Fruit fly (Drosophila melanogaster) whole organism, embryonic: Measurements from ENCODE around the gene acj6.

Source experiments
- Adf1 ChIP-seq: fragments of 200-800 bp; sonication (Bioruptor generic); IDR thresholded peaks from 2 replicates; pipeline ENCODE4 v1.3.6; 2022; ENCODE audit warnings: missing biosample characterization, missing genetic modification characterization
- CG11085 ChIP-seq: fragments of 200-800 bp; sonication (Bioruptor generic); IDR thresholded peaks from 2 replicates; pipeline ENCODE4 v1.3.6; 2022; ENCODE audit warnings: missing biosample characterization, missing genetic modification characterization
- CG12391 ChIP-seq: fragments of 200-800 bp; sonication (Bioruptor generic); optimal IDR thresholded peaks from 3 replicates; lab custom pipeline; 2018; ENCODE audit warnings: missing biosample characterization, mild to moderate bottlenecking, missing genetic modification characterization, moderate library complexity
- CG12769 ChIP-seq: fragments of 200-800 bp; sonication (Bioruptor generic); optimal IDR thresholded peaks from 2 replicates; lab custom pipeline; 2019; ENCODE audit warnings: missing biosample characterization, mild to moderate bottlenecking, missing genetic modification characterization, moderate library complexity
- CG13296 ChIP-seq: fragments of 200-800 bp; sonication (Bioruptor generic); optimal IDR thresholded peaks from 3 replicates; lab custom pipeline; 2018; ENCODE audit warnings: missing biosample characterization, mild to moderate bottlenecking, missing genetic modification characterization
- CG13894 ChIP-seq: fragments of 200-800 bp; sonication (Bioruptor generic); optimal IDR thresholded peaks from 3 replicates; lab custom pipeline; 2018; ENCODE audit warnings: missing biosample characterization, mild to moderate bottlenecking, missing genetic modification characterization, moderate library complexity
- CG2678 ChIP-seq: fragments of 200-800 bp; sonication (Bioruptor generic); optimal IDR thresholded peaks from 3 replicates; lab custom pipeline; 2019; ENCODE audit warnings: missing biosample characterization, mild to moderate bottlenecking, missing genetic modification characterization, moderate library complexity
- CG33557 ChIP-seq: fragments of 200-800 bp; sonication (Bioruptor generic); optimal IDR thresholded peaks from 2 replicates; lab custom pipeline; 2019; ENCODE audit warnings: missing biosample characterization, mild to moderate bottlenecking, missing genetic modification characterization, moderate library complexity
- CG34376 ChIP-seq: fragments of 200-800 bp; sonication (Bioruptor generic); optimal IDR thresholded peaks from 2 replicates; lab custom pipeline; 2018; ENCODE audit warnings: missing biosample characterization, mild to moderate bottlenecking, missing genetic modification characterization
- CG4820 ChIP-seq: fragments of 200-800 bp; sonication (Bioruptor generic); optimal IDR thresholded peaks from 3 replicates; lab custom pipeline; 2016; ENCODE audit warnings: missing biosample characterization, missing genetic modification characterization
- CG9876 ChIP-seq: fragments of 200-800 bp; sonication (Bioruptor generic); optimal IDR thresholded peaks from 2 replicates; lab custom pipeline; 2016; ENCODE audit warnings: missing biosample characterization, missing genetic modification characterization
- CoRest ChIP-seq: fragments of 200-800 bp; sonication (Bioruptor generic); optimal IDR thresholded peaks from 3 replicates; lab custom pipeline; 2018; ENCODE audit warnings: missing biosample characterization, mild to moderate bottlenecking, missing genetic modification characterization, moderate library complexity
- Dll ChIP-seq: fragments of 200-800 bp; sonication (Bioruptor generic); IDR thresholded peaks from 4 replicates; pipeline ENCODE4 v1.3.6; 2022; ENCODE audit warnings: missing biosample characterization, missing genetic modification characterization; ENCODE audit not compliant: partially characterized antibody
- Drgx ChIP-seq: fragments of 200-800 bp; sonication (Bioruptor generic); IDR thresholded peaks from 2 replicates; pipeline ENCODE4 v1.3.6; 2022; ENCODE audit warnings: missing biosample characterization, missing genetic modification characterization
- Fer1 ChIP-seq: fragments of 200-800 bp; sonication (Bioruptor generic); optimal IDR thresholded peaks from 2 replicates; lab custom pipeline; 2017; ENCODE audit warnings: missing biosample characterization, mild to moderate bottlenecking, missing genetic modification characterization
- Hey ChIP-seq: fragments of 200-800 bp; sonication (Bioruptor generic); optimal IDR thresholded peaks from 3 replicates; lab custom pipeline; 2018; ENCODE audit warnings: missing biosample characterization, mild to moderate bottlenecking, missing genetic modification characterization
- Hmr ChIP-seq: fragments of 200-800 bp; sonication (Bioruptor generic); optimal IDR thresholded peaks from 3 replicates; lab custom pipeline; 2017; ENCODE audit warnings: mild to moderate bottlenecking, missing biosample characterization, missing genetic modification reagents, missing genetic modification characterization
- Hr78 ChIP-seq, 2 experiments: fragments of 200-800 bp in 1 of 2; fragments of >200 bp in 1 of 2; sonication (Bioruptor generic) in 1 of 2; optimal IDR thresholded peaks; 2 replicates each; lab custom pipeline; 2017 to 2019; ENCODE audit warnings: missing biosample characterization in 2 of 2, missing genetic modification characterization in 2 of 2, mild to moderate bottlenecking in 1 of 2, moderate library complexity in 1 of 2
- Med ChIP-seq: fragments of 200-800 bp; sonication (Bioruptor generic); peaks from one replicate; lab custom pipeline; 2016; ENCODE audit warnings: missing biosample characterization, missing genetic modification characterization, mild to moderate bottlenecking, inconsistent platforms, moderate library complexity
- Usf ChIP-seq: fragments of 200-800 bp; sonication (Bioruptor generic); optimal IDR thresholded peaks from 2 replicates; lab custom pipeline; 2017; ENCODE audit warnings: missing genotype, missing biosample characterization, missing genetic modification characterization
- caup ChIP-seq: fragments of 200-800 bp; sonication (Bioruptor generic); optimal IDR thresholded peaks from 3 replicates; lab custom pipeline; 2017; ENCODE audit warnings: missing biosample characterization, mild to moderate bottlenecking, missing genetic modification characterization, moderate library complexity; ENCODE audit not compliant: severe bottlenecking
- en ChIP-seq: fragments of 200-800 bp; sonication (Bioruptor generic); optimal IDR thresholded peaks from 2 replicates; lab custom pipeline; 2016; ENCODE audit warnings: missing biosample characterization, missing genetic modification characterization
- exex ChIP-seq: fragments of 200-800 bp; sonication (Bioruptor generic); optimal IDR thresholded peaks from 4 replicates; lab custom pipeline; 2018; ENCODE audit warnings: missing biosample characterization, mild to moderate bottlenecking, missing genetic modification characterization, moderate library complexity
- ftz-f1 ChIP-seq: fragments of 200-800 bp; sonication (Bioruptor generic); optimal IDR thresholded peaks from 2 replicates; lab custom pipeline; 2016; ENCODE audit warnings: missing biosample characterization, missing genetic modification characterization
- gce ChIP-seq: fragments of 200-800 bp; sonication (Bioruptor generic); IDR thresholded peaks from 3 replicates; pipeline ENCODE4 v1.3.6; 2022; ENCODE audit warnings: missing biosample characterization, missing genetic modification characterization
- grn ChIP-seq: fragments of 200-800 bp; sonication (Bioruptor generic); optimal IDR thresholded peaks from 3 replicates; lab custom pipeline; 2017; ENCODE audit warnings: missing biosample characterization, missing genetic modification characterization
- mirr ChIP-seq: fragments of 200-800 bp; sonication (Bioruptor generic); optimal IDR thresholded peaks from 3 replicates; lab custom pipeline; 2018; ENCODE audit warnings: missing biosample characterization, mild to moderate bottlenecking, missing genetic modification characterization
- nerfin-2 ChIP-seq: fragments of 200-800 bp; sonication (Bioruptor generic); IDR thresholded peaks from 2 replicates; pipeline ENCODE4 v1.3.6; 2022; ENCODE audit warnings: missing biosample characterization, missing genetic modification characterization; ENCODE audit not compliant: partially characterized antibody
- nom ChIP-seq: fragments of 200-800 bp; sonication (Bioruptor generic); optimal IDR thresholded peaks from 2 replicates; lab custom pipeline; 2017; ENCODE audit warnings: missing biosample characterization, missing genetic modification characterization, mild to moderate bottlenecking, moderate library complexity, missing genetic modification reagents
- pan ChIP-seq, 4 experiments: fragments of >200 bp in 3 of 4; fragments of 200-800 bp in 1 of 4; sonication (Bioruptor generic) in 1 of 4; optimal IDR thresholded peaks in 3 of 4; IDR thresholded peaks in 1 of 4; 2 replicates each; pipeline versions ENCODE4 v1.3.6 to Lab custom; 2017 to 2022; ENCODE audit warnings: missing biosample characterization in 2 of 4, missing genetic modification characterization in 2 of 4, mixed read lengths in 1 of 4
- sd ChIP-seq: fragments of 200-800 bp; sonication (Bioruptor generic); optimal IDR thresholded peaks from 3 replicates; lab custom pipeline; 2018; ENCODE audit warnings: missing biosample characterization, mild to moderate bottlenecking, missing genetic modification characterization, moderate library complexity
- sob ChIP-seq: fragments of 200-800 bp; sonication (Bioruptor generic); IDR thresholded peaks from 2 replicates; pipeline ENCODE4 v1.3.6; 2022; ENCODE audit warnings: missing biosample characterization, missing genetic modification characterization
- sug ChIP-seq: fragments of 200-800 bp; optimal IDR thresholded peaks from 2 replicates; lab custom pipeline; 2019; ENCODE audit warnings: missing biosample characterization, mild to moderate bottlenecking, missing genetic modification characterization, moderate library complexity
- zfh2 ChIP-seq: fragments of 200-800 bp; sonication (Bioruptor generic); optimal IDR thresholded peaks from 2 replicates; lab custom pipeline; 2016; ENCODE audit warnings: missing biosample characterization, missing genetic modification characterization

acj6 gene

DNA sequence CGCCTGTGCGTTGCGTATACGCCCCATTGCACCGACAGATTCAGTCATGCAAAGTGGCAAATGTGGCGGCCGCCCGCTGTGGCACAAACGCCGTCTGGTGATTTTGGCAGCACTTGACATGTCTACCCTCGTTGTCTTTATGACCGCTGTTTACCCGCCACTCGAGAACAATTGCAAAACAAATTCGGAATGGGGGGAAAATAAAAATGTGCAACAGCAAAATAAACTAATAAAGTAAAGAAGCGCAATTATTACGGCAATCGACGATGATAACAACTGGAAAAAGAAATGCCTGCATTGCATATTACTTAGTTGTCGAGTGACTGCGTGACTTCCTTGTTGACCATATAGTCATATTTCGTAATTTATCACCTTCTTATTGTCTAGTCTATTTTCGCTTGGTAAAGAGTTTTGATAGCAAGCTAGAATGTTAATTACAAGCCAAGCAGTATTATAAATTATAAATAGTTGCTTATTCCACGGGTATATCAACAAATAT, 70.4 kb downstream of the acj6 start:
- TF ChIP-seq CG9876 (GFP tag; lab: Kevin White, UChicago) (no peak), Drgx (0 out of 2 replicates have a peak, but pooled peaks have one; percentile 19)

DNA sequence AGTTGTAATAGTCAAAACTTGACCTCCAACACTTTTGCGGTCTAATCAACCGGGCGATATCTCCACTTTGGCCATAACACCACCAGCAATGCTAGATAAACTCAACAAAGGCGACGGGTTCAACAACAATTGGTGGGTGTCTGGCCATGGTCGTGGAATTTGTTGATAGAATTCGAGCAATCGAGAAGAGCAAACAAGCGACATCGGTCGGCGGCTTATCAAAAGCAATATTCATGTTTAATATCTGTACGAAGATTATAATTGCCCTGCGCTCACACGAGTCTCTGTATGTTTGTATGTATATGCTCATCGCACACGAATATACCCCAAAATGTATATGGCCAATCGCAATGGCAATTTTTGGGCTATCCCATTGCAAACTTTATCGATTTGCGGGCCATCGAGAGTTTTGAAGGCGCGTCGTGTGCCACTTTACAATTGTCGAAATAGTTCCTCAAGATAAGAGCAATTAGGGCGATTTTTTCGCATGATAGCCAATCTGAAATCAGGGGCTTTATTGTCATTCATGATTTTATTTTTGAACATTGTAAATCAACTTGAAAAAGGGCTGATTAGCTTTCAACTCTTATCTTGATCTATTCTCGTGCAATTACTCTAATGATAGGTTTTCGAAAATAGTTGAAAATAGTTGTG, 71.3 kb downstream of the acj6 start:
- TF ChIP-seq exex (peak; percentile 69), Usf (GFP tag; lab: Kevin White, UChicago) (no peak), CG13894 (tag; lab: Kevin White, UChicago) (peak; percentile 15), CG12391 (tag; lab: Kevin White, UChicago) (no peak), sug (tag; lab: Kevin White, UChicago) (peak; percentile 98), nerfin-2 (GFP tag; lab: Robert Waterston, UW) (no peak), CG2678 (peak; percentile 8), en (GFP tag; lab: Kevin White, UChicago) (no peak), pan (optimal IDR thresholded peaks at IDR 0.05; lab: Kevin White, UChicago) (no peak), pan (GFP tag; optimal IDR thresholded peaks at IDR 0.05 in 1 of 2, IDR thresholded peaks at IDR 0.05 in 1 of 2) (peak in 1 of 2 experiments; percentile 12), ftz-f1 (peak; percentile 26), CG4820 (GFP tag; lab: Kevin White, UChicago) (no peak), Hey (tag; lab: Kevin White, UChicago) (peak; percentile 10), sob (GFP tag; lab: Robert Waterston, UW) (0 out of 2 replicates have a peak, but pooled peaks have one; percentile 20), Hr78 (GFP tag; optimal IDR thresholded peaks at IDR 0.05; lab: Kevin White, UChicago) (peak in 1 of 2 experiments; percentile 47), caup (peak; percentile 20), Adf1 (GFP tag; lab: Robert Waterston, UW) (peak; percentile 12; the same call in 1 of the 2 replicates), sd (tag; lab: Kevin White, UChicago) (peak; percentile 87), mirr (GFP tag; lab: Kevin White, UChicago) (peak; percentile 77), Fer1 (GFP tag; lab: Kevin White, UChicago) (peak; percentile 27), CG34376 (GFP tag; lab: Kevin White, UChicago) (peak; percentile 43), zfh2 (GFP tag; lab: Kevin White, UChicago) (no peak), CoRest (tag; lab: Kevin White, UChicago) (no peak), CG13296 (GFP tag; lab: Kevin White, UChicago) (peak; percentile 36), CG33557 (GFP tag; lab: Kevin White, UChicago) (no peak), CG12769 (peak; percentile 3), CG11085 (GFP tag; lab: Robert Waterston, UW) (no peak), Hmr (GFP tag; lab: Kevin White, UChicago) (peak; percentile 9), Dll (no peak), Med (peak; percentile 46), gce (GFP tag; lab: Robert Waterston, UW) (peak; percentile 41; the same call in 1 of the 3 replicates), grn (GFP tag; lab: Kevin White, UChicago) (peak; percentile 55), nom (GFP tag; lab: Kevin White, UChicago) (no peak)
